Worm (Caenorhabditis elegans): Measurements from ENCODE around the gene pigb-1.

The pigb-1 gene

ce11 chrII:4998657-4999056 is 5.8 kb upstream of the pigb-1 start, which contains the start of gene F59A6.11:
Gene F59A6.11 (minus strand): TSS chrII:4998757.
- TF ChIP-seq elt-3 (tag; optimal IDR thresholded peaks at IDR 0.05), result no peak
- TF ChIP-seq nhr-10 (tag; optimal IDR thresholded peaks at IDR 0.05), result no peak
- no peak for TF ChIP-seq dmd-4 (tag; optimal IDR thresholded peaks at IDR 0.05)
- no peak for TF ChIP-seq unc-55 (GFP tag; optimal IDR thresholded peaks at IDR 0.05)
- no peak for TF ChIP-seq nhr-6 (tag; optimal IDR thresholded peaks at IDR 0.05)
- TF ChIP-seq blmp-1 (tag; optimal IDR thresholded peaks at IDR 0.05; ENCODE audit: insufficient read depth), result no peak
- TF ChIP-seq F13H6.1 (tag; optimal IDR thresholded peaks at IDR 0.05), result no peak
- no peak for TF ChIP-seq ztf-1 (GFP tag; conservative IDR thresholded peaks at IDR 0.05)

- TF ChIP-seq blmp-1 (tag; optimal IDR thresholded peaks at IDR 0.05; ENCODE audit: insufficient read depth), result no peak
- TF ChIP-seq nhr-23 (tag; optimal IDR thresholded peaks at IDR 0.05), result no peak
- TF ChIP-seq C34F6.9 (tag; optimal IDR thresholded peaks at IDR 0.05), result peak; percentile 35
- peak; percentile 31 for TF ChIP-seq nhr-129 (tag; optimal IDR thresholded peaks at IDR 0.05)
Observed at ce11 chrII:4994939-4995338, 2.1 kb upstream of the pigb-1 start, which contains the start of gene rnh-1.0. Gene rnh-1.0 (plus strand): TSS chrII:4995327.

- TF ChIP-seq nhr-77 (tag; optimal IDR thresholded peaks at IDR 0.05) (no peak), C34F6.9 (tag; optimal IDR thresholded peaks at IDR 0.05) (peak; percentile 82), crh-2 (tag; optimal IDR thresholded peaks at IDR 0.05) (peak; percentile 29), unc-55 (GFP tag; optimal IDR thresholded peaks at IDR 0.05) (peak; percentile 72), aly-2 (tag; optimal IDR thresholded peaks at IDR 0.05) (no peak), R02D3.7 (tag; optimal IDR thresholded peaks at IDR 0.05) (no peak), unc-39 (tag; optimal IDR thresholded peaks at IDR 0.05) (no peak), nhr-21 (tag; optimal IDR thresholded peaks at IDR 0.05) (no peak), ceh-82 (tag; optimal IDR thresholded peaks at IDR 0.05) (no peak), egl-27 (tag; optimal IDR thresholded peaks at IDR 0.05) (no peak), nhr-12 (tag; optimal IDR thresholded peaks at IDR 0.05) (no peak), ztf-11 (tag; optimal IDR thresholded peaks at IDR 0.05) (no peak), skn-1 (tag; optimal IDR thresholded peaks at IDR 0.05) (no peak), fos-1 (tag; optimal IDR thresholded peaks at IDR 0.05) (no peak), nhr-237 (tag; optimal IDR thresholded peaks at IDR 0.05) (no peak), mab-5 (tag; optimal IDR thresholded peaks at IDR 0.05) (no peak), F13H6.1 (tag; optimal IDR thresholded peaks at IDR 0.05) (peak; percentile 30), lin-13 (GFP tag; optimal IDR thresholded peaks at IDR 0.05) (peak; percentile 53), nhr-10 (tag; optimal IDR thresholded peaks at IDR 0.05) (no peak), gmeb-1 (tag; optimal IDR thresholded peaks at IDR 0.05) (peak; percentile 51), nhr-6 (tag; optimal IDR thresholded peaks at IDR 0.05) (no peak), mbf-1 (tag; optimal IDR thresholded peaks at IDR 0.05) (no peak), sma-9 (GFP tag; optimal IDR thresholded peaks at IDR 0.05) (peak; percentile 25), sma-9 (tag; optimal IDR thresholded peaks at IDR 0.05) (no peak), snpc-4 (tag; optimal IDR thresholded peaks at IDR 0.05) (peak; percentile 1), elt-1 (tag; optimal IDR thresholded peaks at IDR 0.05) (no peak), unc-62 (GFP tag; optimal IDR thresholded peaks at IDR 0.05) (no peak), sma-3 (GFP tag; optimal IDR thresholded peaks at IDR 0.05) (peak; percentile 4), ama-1 (optimal IDR thresholded peaks at IDR 0.05) (no peak), dmd-4 (tag; optimal IDR thresholded peaks at IDR 0.05) (no peak), zag-1 (tag; optimal IDR thresholded peaks at IDR 0.05) (no peak), sem-4 (tag; optimal IDR thresholded peaks at IDR 0.05) (no peak), nhr-11 (tag; optimal IDR thresholded peaks at IDR 0.05) (no peak), ceh-16 (tag; optimal IDR thresholded peaks at IDR 0.05) (no peak), peb-1 (tag; optimal IDR thresholded peaks at IDR 0.05) (no peak), lsy-2 (tag; optimal IDR thresholded peaks at IDR 0.05) (peak in 1 of 2 experiments; percentile 70), lin-11 (tag; optimal IDR thresholded peaks at IDR 0.05) (no peak), nhr-129 (tag; optimal IDR thresholded peaks at IDR 0.05) (peak; percentile 49), ztf-1 (GFP tag; conservative IDR thresholded peaks at IDR 0.05) (no peak), mdl-1 (tag; optimal IDR thresholded peaks at IDR 0.05) (no peak), ZK546.5 (tag; optimal IDR thresholded peaks at IDR 0.05) (no peak), blmp-1 (tag; optimal IDR thresholded peaks at IDR 0.05; ENCODE audit: insufficient read depth) (peak; percentile 3), alr-1 (tag; optimal IDR thresholded peaks at IDR 0.05) (no peak), nhr-23 (tag; optimal IDR thresholded peaks at IDR 0.05) (no peak), elt-3 (tag; optimal IDR thresholded peaks at IDR 0.05) (no peak), ztf-4 (tag; optimal IDR thresholded peaks at IDR 0.05) (no peak), lin-39 (tag; optimal IDR thresholded peaks at IDR 0.05) (no peak), nhr-25 (tag; optimal IDR thresholded peaks at IDR 0.05) (peak; percentile 20), Y55F3AM.14 (GFP tag; optimal IDR thresholded peaks at IDR 0.05) (no peak)
Observed at ce11 chrII:4993530-4994192, 784 bp upstream of the pigb-1 start, which contains the start of the genes eif-1 and vps-24. Gene eif-1 (minus strand): TSS chrII:4993580. Gene vps-24 (plus strand): TSS chrII:4993998.

All from whole organism, L2 larva.